Worm (Caenorhabditis elegans) whole organism, L2 larva: Measurements from ENCODE around the gene xbx-3.

ENCODE experiments used
- aly-2 ChIP-seq: fragments of 150-350 bp; optimal IDR thresholded peaks from 2 replicates; lab custom pipeline; 2014; ENCODE audit warnings: missing biosample characterization, missing genetic modification characterization
- blmp-1 ChIP-seq: sonication (generic microtip); optimal IDR thresholded peaks from 2 replicates; lab custom pipeline; 2017; ENCODE audit warnings: missing genetic modification characterization, mild to moderate bottlenecking, missing compliant biosample characterization, antibody characterized with exemption, moderate library complexity; ENCODE audit not compliant: insufficient read depth
- lin-13 ChIP-seq: fragments of 150-350 bp; optimal IDR thresholded peaks from 2 replicates; lab custom pipeline; 2014; ENCODE audit warnings: missing biosample characterization, missing genetic modification reagents, missing genetic modification characterization
- mab-5 ChIP-seq: fragments of 150-350 bp; optimal IDR thresholded peaks from 2 replicates; lab custom pipeline; 2014; ENCODE audit warnings: missing biosample characterization, missing genetic modification characterization
- nhr-77 ChIP-seq: fragments of 150-350 bp; optimal IDR thresholded peaks from 2 replicates; lab custom pipeline; 2014; ENCODE audit warnings: missing biosample characterization, missing genetic modification characterization
- skn-1 ChIP-seq: sonication (generic microtip); optimal IDR thresholded peaks from 2 replicates; lab custom pipeline; 2017; ENCODE audit warnings: missing biosample characterization, missing genetic modification characterization
- snpc-4 ChIP-seq: fragments of 150-350 bp; optimal IDR thresholded peaks from 2 replicates; lab custom pipeline; 2014; ENCODE audit warnings: missing biosample characterization, missing genetic modification characterization
- ztf-11 ChIP-seq: sonication (generic microtip); optimal IDR thresholded peaks from 2 replicates; lab custom pipeline; 2017; ENCODE audit warnings: missing biosample characterization, missing genetic modification characterization

ce11 chrIII:10010117-10010516, 25.6 kb upstream of the xbx-3 start, which contains the start of gene fbxa-155:
- TF ChIP-seq ztf-11, result no peak
- TF ChIP-seq mab-5 (tag; lab: Kevin White, UChicago), result no peak
- no peak for TF ChIP-seq aly-2
- no peak for TF ChIP-seq nhr-77 (tag; lab: Kevin White, UChicago)
- no peak for TF ChIP-seq lin-13
- TF ChIP-seq snpc-4 (tag; lab: Kevin White, UChicago), result no peak
- no peak for TF ChIP-seq blmp-1
- no peak for TF ChIP-seq skn-1 (tag; lab: Kevin White, UChicago)
